Fruit fly (Drosophila melanogaster) whole organism, wandering third instar larva: ENCODE results near the gene CG12316.

Experiments
- CG32264 ChIP-seq: fragments of 200-800 bp; sonication (Bioruptor generic); optimal IDR thresholded peaks from 2 replicates; lab custom pipeline; 2016; ENCODE audit warnings: missing biosample characterization, missing genetic modification characterization
- CG9705 ChIP-seq: fragments of 200-800 bp; sonication (Bioruptor generic); optimal IDR thresholded peaks from 2 replicates; lab custom pipeline; 2018; ENCODE audit warnings: missing biosample characterization, mild to moderate bottlenecking, missing genetic modification characterization
- Dfd ChIP-seq: fragments of >200 bp; optimal IDR thresholded peaks from 2 replicates; lab custom pipeline; 2017; ENCODE audit warnings: missing biosample characterization, missing genetic modification characterization
- Dif ChIP-seq: fragments of 200-275, 200-300 bp; sonication (Bioruptor generic); optimal IDR thresholded peaks from 2 replicates; lab custom pipeline; 2018; ENCODE audit warnings: missing biosample characterization, missing genetic modification characterization; ENCODE audit not compliant: partially characterized antibody
- GATAd ChIP-seq: sonication (Bioruptor generic); optimal IDR thresholded peaks from 2 replicates; lab custom pipeline; 2016; ENCODE audit warnings: missing biosample characterization, missing genetic modification characterization
- HLH106 ChIP-seq: fragments of 200-800 bp; optimal IDR thresholded peaks from 3 replicates; lab custom pipeline; 2019; ENCODE audit warnings: missing biosample characterization, mild to moderate bottlenecking, missing genetic modification characterization, moderate library complexity
- Hnf4 ChIP-seq: fragments of 200-800 bp; sonication (Bioruptor generic); optimal IDR thresholded peaks from 2 replicates; lab custom pipeline; 2016; ENCODE audit warnings: missing biosample characterization, mild to moderate bottlenecking, missing genetic modification characterization
- Hr78 ChIP-seq: fragments of >200 bp; optimal IDR thresholded peaks from 2 replicates; lab custom pipeline; 2017; ENCODE audit warnings: missing biosample characterization, missing genetic modification characterization
- Jra ChIP-seq: sonication (Bioruptor generic); optimal IDR thresholded peaks from 2 replicates; lab custom pipeline; 2016; ENCODE audit warnings: missing biosample characterization, missing genetic modification characterization
- OdsH ChIP-seq: fragments of 200-800 bp; sonication (Bioruptor generic); optimal IDR thresholded peaks from 2 replicates; lab custom pipeline; 2016; ENCODE audit warnings: missing biosample characterization, mild to moderate bottlenecking, missing genetic modification characterization
- Rel ChIP-seq, 2 experiments: fragments of 200-800 bp; sonication (Bioruptor generic) in 1 of 2; optimal IDR thresholded peaks; 2 replicates in 1 of 2; 3 replicates in 1 of 2; lab custom pipeline; 2016 to 2019; ENCODE audit warnings: mild to moderate bottlenecking in 2 of 2, missing biosample characterization in 2 of 2, missing genetic modification characterization in 2 of 2, moderate library complexity in 1 of 2
- Sp1 ChIP-seq: fragments of 200-800 bp; sonication (Bioruptor generic); optimal IDR thresholded peaks from 3 replicates; lab custom pipeline; 2019; ENCODE audit warnings: missing biosample characterization, mild to moderate bottlenecking, missing genetic modification characterization, moderate library complexity
- br ChIP-seq: fragments of 200-800 bp; sonication (Bioruptor generic); optimal IDR thresholded peaks from 2 replicates; lab custom pipeline; 2016; ENCODE audit warnings: missing biosample characterization, missing genetic modification characterization
- brk ChIP-seq: fragments of 200-800 bp; sonication (Bioruptor generic); optimal IDR thresholded peaks from 2 replicates; lab custom pipeline; 2016; ENCODE audit warnings: missing biosample characterization, mild to moderate bottlenecking, missing genetic modification characterization
- dl ChIP-seq, 2 experiments: fragments of 175-275, 200-275 bp in 1 of 2; fragments of 200-275 bp in 1 of 2; sonication (Bioruptor generic); optimal IDR thresholded peaks; lab custom pipeline; 2018; ENCODE audit warnings: mild to moderate bottlenecking in 2 of 2, missing biosample characterization in 2 of 2, missing genetic modification characterization in 2 of 2, moderate library complexity in 2 of 2; ENCODE audit not compliant: partially characterized antibody in 2 of 2, insufficient read depth in 1 of 2
- ey ChIP-seq: fragments of 200-800 bp; sonication (Bioruptor generic); optimal IDR thresholded peaks from 2 replicates; lab custom pipeline; 2016; ENCODE audit warnings: missing biosample characterization, missing genetic modification characterization
- foxo ChIP-seq, 2 experiments: fragments of 200-800 bp; sonication (Bioruptor generic); optimal IDR thresholded peaks; 2 replicates in 1 of 2; 3 replicates in 1 of 2; lab custom pipeline; 2016 to 2017; ENCODE audit warnings: missing biosample characterization in 2 of 2, missing genetic modification characterization in 2 of 2
- fru ChIP-seq: fragments of 200-800 bp; sonication (Bioruptor generic); optimal IDR thresholded peaks from 3 replicates; lab custom pipeline; 2016; ENCODE audit warnings: missing biosample characterization, mild to moderate bottlenecking, missing genetic modification characterization
- lola ChIP-seq: fragments of >200 bp; optimal IDR thresholded peaks from 2 replicates; lab custom pipeline; 2017; ENCODE audit warnings: missing biosample characterization, missing genetic modification characterization
- pan ChIP-seq: fragments of >200 bp; optimal IDR thresholded peaks from 2 replicates; lab custom pipeline; 2017
- psq ChIP-seq: fragments of 200-800 bp; sonication (Bioruptor generic); optimal IDR thresholded peaks from 3 replicates; lab custom pipeline; 2017; ENCODE audit warnings: missing biosample characterization, mild to moderate bottlenecking, missing genetic modification characterization, moderate library complexity
- sage ChIP-seq: fragments of 200-800 bp; sonication (Bioruptor generic); optimal IDR thresholded peaks from 2 replicates; lab custom pipeline; 2016; ENCODE audit warnings: missing biosample characterization, mild to moderate bottlenecking, missing genetic modification characterization
- sv ChIP-seq: fragments of 200-800 bp; sonication (Bioruptor generic); optimal IDR thresholded peaks from 3 replicates; lab custom pipeline; 2016; ENCODE audit warnings: missing biosample characterization, missing genetic modification characterization
- tai ChIP-seq: sonication (Bioruptor generic); optimal IDR thresholded peaks from 2 replicates; lab custom pipeline; 2016; ENCODE audit warnings: missing biosample characterization, missing genetic modification characterization
- usp ChIP-seq: fragments of >200 bp; optimal IDR thresholded peaks from 2 replicates; lab custom pipeline; 2017; ENCODE audit warnings: missing biosample characterization, missing genetic modification characterization
- woc ChIP-seq: sonication (Bioruptor generic); optimal IDR thresholded peaks from 2 replicates; lab custom pipeline; 2016; ENCODE audit warnings: missing biosample characterization, mild to moderate bottlenecking, missing genetic modification characterization

The CG12316 gene

DNA sequence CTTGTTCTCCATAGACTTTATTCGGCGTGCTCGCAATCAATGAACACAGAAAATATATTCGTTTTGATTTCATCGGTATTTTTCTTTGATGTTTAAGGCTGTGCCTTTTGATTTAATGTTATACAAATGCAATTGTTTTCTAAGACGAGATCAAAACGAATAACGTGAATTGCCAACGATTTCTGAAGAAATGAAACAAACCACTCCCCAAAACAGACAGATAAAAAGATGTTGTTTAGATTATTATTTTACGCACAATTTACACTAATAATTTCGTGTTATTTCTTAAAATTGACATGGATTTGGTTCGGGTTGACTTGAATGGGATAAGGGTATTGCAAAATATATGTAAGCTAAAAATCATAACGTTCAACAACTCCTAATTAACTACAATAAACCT, 5.5 kb downstream of the CG12316 start, which contains the start of gene CG13457:
TSS of gene CG13457 (minus strand) at position 101 of the 400 bp plus-strand sequence.
- TF ChIP-seq lola (GFP tag; lab: Kevin White, UChicago) (no peak), CG9705 (GFP tag; lab: Kevin White, UChicago) (no peak), foxo (GFP tag; optimal IDR thresholded peaks at IDR 0.05; lab: Kevin White, UChicago) (no peak)

DNA sequence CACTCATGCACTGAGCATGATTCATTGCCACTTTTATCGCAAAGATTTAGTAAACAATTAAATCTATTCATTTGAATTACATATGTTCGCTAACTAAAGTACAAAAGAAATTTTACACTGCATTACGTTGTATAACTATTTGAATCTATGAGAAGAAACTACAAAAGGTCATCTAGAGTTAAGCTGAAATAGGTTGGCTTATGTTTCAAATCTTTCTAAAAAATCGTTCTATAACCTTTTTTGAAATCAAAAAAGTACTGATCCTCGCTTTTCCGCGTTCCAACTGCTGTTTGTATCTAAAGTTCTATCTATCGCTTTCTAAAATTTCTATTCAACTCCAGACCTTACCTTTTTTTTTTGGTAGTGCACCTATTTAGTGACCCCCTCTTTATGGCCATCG, 11.0 kb downstream of the CG12316 start:
- TF ChIP-seq Sp1 (no peak), CG32264 (no peak), sage (no peak), HLH106 (no peak), lola (GFP tag; lab: Kevin White, UChicago) (no peak), Hnf4 (GFP tag; lab: Kevin White, UChicago) (no peak), psq (GFP tag; lab: Kevin White, UChicago) (no peak), CG9705 (GFP tag; lab: Kevin White, UChicago) (no peak), Hr78 (GFP tag; lab: Kevin White, UChicago) (no peak), ey (GFP tag; lab: Kevin White, UChicago) (no peak), dl (GFP tag; optimal IDR thresholded peaks at IDR 0.05; lab: Kevin White, UChicago; ENCODE audit: insufficient read depth in 1 of 2, partially characterized antibody in 2 of 2) (no peak), woc (GFP tag; lab: Kevin White, UChicago) (no peak)

DNA sequence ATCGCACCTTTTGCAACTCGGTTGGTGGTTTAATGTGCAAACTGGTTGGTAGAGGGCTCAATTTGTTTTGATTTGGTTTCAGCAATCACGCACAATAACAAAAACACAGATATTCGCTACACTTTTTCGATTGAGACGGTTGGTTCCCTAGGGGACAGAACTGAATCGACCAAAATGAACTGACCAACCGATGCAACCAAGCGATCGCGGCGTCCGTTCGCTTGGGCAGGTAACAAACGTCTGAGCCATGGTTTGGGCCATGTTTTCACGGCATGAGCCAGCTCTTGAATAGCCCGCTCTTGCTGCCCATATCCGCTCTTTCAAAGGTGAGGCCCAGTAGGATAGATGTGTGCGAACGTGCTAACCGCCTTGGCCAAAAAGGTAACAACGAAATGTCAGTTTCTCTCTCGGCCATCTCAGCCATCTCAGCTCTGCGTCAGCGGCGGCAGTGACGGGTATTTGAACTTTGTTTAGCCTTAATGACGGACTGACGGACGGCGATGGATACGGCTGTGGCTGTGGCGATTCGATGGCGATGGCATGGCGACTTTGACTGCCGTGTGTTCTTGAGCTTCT, 11.6 kb downstream of the CG12316 start, which contains the start of gene CG16959:
TSS of gene CG16959 (minus strand) at position 245 of the 576 bp plus-strand sequence.
- TF ChIP-seq psq (GFP tag; lab: Kevin White, UChicago) (peak; percentile 2), Dif (peak; percentile 33), Dfd (no peak), OdsH (GFP tag; lab: Kevin White, UChicago) (peak; percentile 17), br (GFP tag; lab: Kevin White, UChicago) (peak; percentile 9), dl (GFP tag; optimal IDR thresholded peaks at IDR 0.05; lab: Kevin White, UChicago; ENCODE audit: insufficient read depth in 1 of 2, partially characterized antibody in 2 of 2) (peak in 1 of 2 experiments; percentile 31), woc (GFP tag; lab: Kevin White, UChicago) (peak; percentile 8), CG32264 (no peak)

DNA sequence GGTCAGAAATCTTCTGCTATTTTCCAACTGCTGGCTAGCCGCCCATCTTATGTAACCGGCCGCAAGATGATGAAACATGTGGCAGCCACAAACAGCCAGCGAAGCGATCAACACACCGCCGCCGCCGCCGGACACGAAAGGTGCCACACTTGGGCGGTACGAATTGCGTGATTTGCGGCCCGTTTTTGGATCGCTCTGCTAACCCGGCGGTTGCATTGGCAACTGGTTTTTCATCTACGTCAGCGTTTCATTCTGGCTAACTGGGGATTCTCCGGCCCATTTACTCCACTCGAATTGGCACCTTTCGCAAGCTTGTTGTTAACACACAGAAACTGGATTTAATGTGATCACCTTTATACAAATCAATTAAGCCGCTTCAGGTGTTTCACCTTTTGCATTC, 13.0 kb downstream of the CG12316 start:
- TF ChIP-seq lola (GFP tag; lab: Kevin White, UChicago) (no peak), psq (GFP tag; lab: Kevin White, UChicago) (no peak), Rel (GFP tag; optimal IDR thresholded peaks at IDR 0.05; lab: Kevin White, UChicago) (no peak), Rel (tag; optimal IDR thresholded peaks at IDR 0.05; lab: Kevin White, UChicago) (peak; percentile 56), sv (GFP tag; lab: Kevin White, UChicago) (no peak), woc (GFP tag; lab: Kevin White, UChicago) (no peak), OdsH (GFP tag; lab: Kevin White, UChicago) (no peak)
- TF ChIP-seq, all 38 proteins: peak for 1

DNA sequence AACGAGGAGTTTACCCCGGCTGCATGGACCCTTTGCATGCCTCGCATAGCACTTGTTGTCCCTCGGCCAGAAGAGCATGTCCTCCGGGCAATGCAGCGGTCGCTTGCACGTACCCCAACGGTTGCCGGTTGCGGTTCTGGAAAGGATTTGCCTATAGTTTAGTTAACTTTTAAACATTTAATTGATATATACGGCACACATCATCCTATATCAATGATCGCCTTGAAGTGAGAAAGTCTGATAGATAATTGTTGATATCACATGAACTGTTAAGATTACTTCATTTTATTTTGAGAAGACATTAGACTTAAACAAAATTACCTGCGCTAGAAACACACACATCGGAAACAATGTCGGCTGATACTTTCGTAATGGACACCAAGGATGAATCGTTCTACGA, 15.5 kb downstream of the CG12316 start, which contains the start of gene CG32847:
TSS of gene CG32847 (plus strand) at position 301 of the 400 bp plus-strand sequence.
- TF ChIP-seq tai (no peak), br (GFP tag; lab: Kevin White, UChicago) (no peak), dl (GFP tag; optimal IDR thresholded peaks at IDR 0.05; lab: Kevin White, UChicago; ENCODE audit: insufficient read depth in 1 of 2, partially characterized antibody in 2 of 2) (no peak), foxo (GFP tag; optimal IDR thresholded peaks at IDR 0.05; lab: Kevin White, UChicago) (no peak), Rel (GFP tag; optimal IDR thresholded peaks at IDR 0.05; lab: Kevin White, UChicago) (no peak), Rel (tag; optimal IDR thresholded peaks at IDR 0.05; lab: Kevin White, UChicago) (no peak), usp (no peak), GATAd (GFP tag; lab: Kevin White, UChicago) (no peak), Dfd (no peak)

DNA sequence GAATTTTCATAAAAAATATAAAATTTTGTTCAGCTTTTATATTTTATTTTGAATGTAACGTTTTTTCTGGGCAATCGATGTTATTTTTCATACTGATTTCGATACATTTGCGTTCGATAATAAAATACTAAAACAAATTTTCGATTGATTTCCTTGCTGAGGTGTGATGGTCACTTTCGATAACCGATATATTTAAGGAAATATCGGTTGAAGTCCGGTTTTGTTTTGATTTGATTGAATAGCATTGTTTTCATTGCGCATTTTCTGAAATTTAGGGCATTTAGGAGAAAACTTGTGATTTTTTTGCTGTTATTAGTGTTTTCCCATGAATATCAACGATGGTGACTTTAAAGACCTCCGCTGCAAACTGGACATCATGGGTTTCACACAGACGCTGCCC, 20.2 kb downstream of the CG12316 start, which contains the start of gene Cep135:
TSS of gene Cep135 (plus strand) at position 202 of the 400 bp plus-strand sequence.
- TF ChIP-seq Jra (GFP tag; lab: Kevin White, UChicago) (no peak), brk (GFP tag; lab: Kevin White, UChicago) (peak; percentile 71)

DNA sequence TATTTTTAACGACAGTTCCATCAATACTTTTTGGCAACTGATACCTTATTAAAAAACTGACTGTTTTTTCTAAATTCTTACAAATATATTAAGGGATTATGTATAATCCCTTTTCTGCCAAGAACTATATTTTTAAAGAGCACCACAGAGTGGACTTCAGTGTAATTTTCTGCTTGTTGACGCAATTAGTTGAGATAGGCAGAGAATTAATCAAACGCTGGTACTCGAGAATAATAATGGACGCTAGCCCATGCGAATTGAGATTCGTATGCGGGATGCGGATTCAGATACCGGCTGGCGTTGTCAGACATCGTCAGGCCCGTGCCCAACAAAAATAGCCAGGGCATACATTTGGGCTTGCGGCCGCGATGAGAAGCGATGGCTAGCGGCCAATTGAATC, 23.5 kb downstream of the CG12316 start, which contains the start of gene CG13458:
TSS of gene CG13458 (plus strand) at position 301 of the 400 bp plus-strand sequence.
- TF ChIP-seq pan (no peak), tai (no peak), psq (GFP tag; lab: Kevin White, UChicago) (no peak), fru (no peak), woc (GFP tag; lab: Kevin White, UChicago) (no peak), foxo (GFP tag; optimal IDR thresholded peaks at IDR 0.05; lab: Kevin White, UChicago) (no peak), OdsH (GFP tag; lab: Kevin White, UChicago) (no peak), Hnf4 (GFP tag; lab: Kevin White, UChicago) (no peak), GATAd (GFP tag; lab: Kevin White, UChicago) (no peak)
